Worm (Caenorhabditis elegans) whole organism, L4 larva: Measurements from ENCODE around the gene irld-9.

Experiments
- F26F4.8 ChIP-seq: fragments of 200-800 bp; sonication (Bioruptor generic); conservative IDR thresholded peaks from 2 replicates; pipeline ENCODE4 v1.3.6; 2022; ENCODE audit warnings: missing genetic modification characterization, missing compliant biosample characterization
- aly-2 ChIP-seq: sonication (generic microtip); optimal IDR thresholded peaks from 2 replicates; lab custom pipeline; 2018; ENCODE audit warnings: missing biosample characterization, missing genetic modification characterization
- dve-1 ChIP-seq: sonication (generic microtip); optimal IDR thresholded peaks from 2 replicates; lab custom pipeline; 2017; ENCODE audit warnings: antibody characterized with exemption, mild to moderate bottlenecking, missing genetic modification characterization, missing compliant biosample characterization; ENCODE audit not compliant: insufficient read depth
- egl-27 ChIP-seq: sonication (generic microtip); optimal IDR thresholded peaks from 3 replicates; lab custom pipeline; 2017; ENCODE audit warnings: missing biosample characterization, missing genetic modification reagents, missing genetic modification characterization
- lin-38 ChIP-seq: fragments of 200-800 bp; sonication (Bioruptor generic); IDR thresholded peaks from 2 replicates; pipeline ENCODE4 v1.3.6; 2022; ENCODE audit warnings: missing genetic modification reagents, missing genetic modification characterization, missing compliant biosample characterization
- unc-62 ChIP-seq, 3 experiments: fragments of 150-350 bp in 1 of 3; sonication (generic microtip); optimal IDR thresholded peaks in 2 of 3; peaks in 1 of 3; 1 replicate in 1 of 3; 2 replicates in 2 of 3; lab custom pipeline; 2014 to 2017; ENCODE audit warnings: missing biosample characterization in 3 of 3, missing genetic modification characterization in 3 of 3, missing genetic modification reagents in 3 of 3, missing genotype in 1 of 3
- zag-1 ChIP-seq: fragments of 150-350 bp; optimal IDR thresholded peaks from 2 replicates; lab custom pipeline; 2014; ENCODE audit warnings: missing biosample characterization, missing genetic modification characterization

ce11 chrII:1706385-1706784, 32.4 kb downstream of the irld-9 start, which contains the start of gene sdz-18:
- no peak for TF ChIP-seq F26F4.8
- TF ChIP-seq lin-38 (GFP tag; lab: Robert Waterston, UW) = no peak
- TF ChIP-seq egl-27 (tag; lab: Kevin White, UChicago) = no peak
- no peak for TF ChIP-seq zag-1 (tag; lab: Kevin White, UChicago)
- TF ChIP-seq dve-1 (tag; lab: Kevin White, UChicago) = no peak
- TF ChIP-seq unc-62 (GFP tag; optimal IDR thresholded peaks at IDR 0.05 in 1 of 2; lab: Kevin White, UChicago) = no peak
- TF ChIP-seq unc-62 (tag; optimal IDR thresholded peaks at IDR 0.05; lab: Kevin White, UChicago) = no peak
- TF ChIP-seq aly-2 (tag; lab: Kevin White, UChicago) = no peak
